ENCODE assay signal across 1 fruit fly cellular context in the genomic region with DNA sequence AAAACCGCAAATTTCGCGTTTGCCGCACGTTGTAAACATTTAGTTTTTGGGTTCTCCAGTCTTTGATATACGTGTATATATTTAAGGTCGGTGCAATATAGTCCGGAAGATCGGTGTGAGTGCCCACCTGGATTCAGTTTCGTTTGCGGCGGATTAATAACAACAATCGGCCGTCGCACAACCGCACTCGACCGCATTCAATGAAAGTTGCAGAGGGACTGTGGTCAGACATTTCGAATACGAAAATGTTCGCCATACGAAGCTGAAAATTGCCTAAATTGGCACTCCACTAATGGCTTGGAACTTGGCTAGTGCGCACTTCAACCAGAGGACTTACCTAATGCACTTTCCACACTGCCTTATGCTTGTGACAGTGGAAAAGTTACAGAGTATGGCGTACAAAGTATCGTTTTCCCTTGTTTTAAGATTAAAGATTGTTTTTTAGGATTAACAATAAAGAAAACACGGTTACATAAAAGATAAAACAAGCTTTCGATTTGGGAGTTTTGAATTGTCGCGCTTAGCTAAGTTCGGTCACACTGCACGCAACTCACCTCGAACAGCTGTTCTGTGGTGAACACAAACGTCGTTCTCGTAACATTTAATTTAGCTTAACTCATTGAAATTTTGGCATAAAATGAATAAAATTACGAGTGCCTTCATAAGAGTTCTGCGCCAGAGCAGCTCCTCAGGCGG.
TF ChIP-seq lines count a peak whose summit lies in the region.

A gene (minus strand): TSS at position 223 of the 696 bp plus-strand sequence.
A gene (plus strand): TSS at position 525 of the 696 bp plus-strand sequence.

TF ChIP-seq in whole organism, embryonic, 481 proteins besides CTCF, POLR2A, EP300 and RAD21 (continued from another document and continues in another):
- peak; percentile 66 for TF ChIP-seq CG11456 (GFP tag; IDR thresholded peaks at IDR 0.05; lab: Robert Waterston, UW)
- no peak for TF ChIP-seq repo (GFP tag; optimal IDR thresholded peaks at IDR 0.05; lab: Kevin White, UChicago)
- peak; percentile 89 for TF ChIP-seq Deaf1 (tag; optimal IDR thresholded peaks at IDR 0.05; lab: Kevin White, UChicago)
- TF ChIP-seq salm (tag; optimal IDR thresholded peaks at IDR 0.05; lab: Kevin White, UChicago): peak; percentile 1
- peak; percentile 61 for TF ChIP-seq sug (tag; optimal IDR thresholded peaks at IDR 0.05; lab: Kevin White, UChicago)
- TF ChIP-seq Chrac-16 (GFP tag; optimal IDR thresholded peaks at IDR 0.05; lab: Kevin White, UChicago): no peak
- no peak for TF ChIP-seq Dip2 (GFP tag; IDR thresholded peaks at IDR 0.05; lab: Robert Waterston, UW)
- TF ChIP-seq CG10274 (GFP tag; optimal IDR thresholded peaks at IDR 0.05; lab: Kevin White, UChicago): no peak
- TF ChIP-seq CG10565 (GFP tag; optimal IDR thresholded peaks at IDR 0.05; lab: Kevin White, UChicago): no peak
- no peak for TF ChIP-seq CG4282 (GFP tag; optimal IDR thresholded peaks at IDR 0.05; lab: Kevin White, UChicago)
- 0 out of 2 replicates have a peak, but pooled peaks have one; percentile 9 for TF ChIP-seq CG32767 (GFP tag; IDR thresholded peaks at IDR 0.05; lab: Robert Waterston, UW)
- TF ChIP-seq HLH54F (GFP tag; optimal IDR thresholded peaks at IDR 0.05; lab: Kevin White, UChicago): peak; percentile 63
- TF ChIP-seq CG15696 (tag; optimal IDR thresholded peaks at IDR 0.05; lab: Kevin White, UChicago): peak; percentile 8
- TF ChIP-seq kay (GFP tag; optimal IDR thresholded peaks at IDR 0.05; lab: Kevin White, UChicago): no peak
- TF ChIP-seq Six4 (GFP tag; optimal IDR thresholded peaks at IDR 0.05; lab: Kevin White, UChicago): no peak
- peak; percentile 38 for TF ChIP-seq gro (GFP tag; optimal IDR thresholded peaks at IDR 0.05; lab: Kevin White, UChicago)
- TF ChIP-seq CG7357 (GFP tag; IDR thresholded peaks at IDR 0.05; lab: Robert Waterston, UW): peak; percentile 99
- no peak for TF ChIP-seq sisA (GFP tag; IDR thresholded peaks at IDR 0.05; lab: Robert Waterston, UW)
- TF ChIP-seq Hmr (GFP tag; optimal IDR thresholded peaks at IDR 0.05; lab: Kevin White, UChicago): peak; percentile 56
- TF ChIP-seq CG17829 (tag; optimal IDR thresholded peaks at IDR 0.05; lab: Kevin White, UChicago): peak; percentile 45
- no peak for TF ChIP-seq CG8281 (tag; optimal IDR thresholded peaks at IDR 0.05; lab: Kevin White, UChicago)
- no peak for TF ChIP-seq Rx (GFP tag; IDR thresholded peaks at IDR 0.05; lab: Robert Waterston, UW)
- no peak; the same call in 1 of the 2 replicates for TF ChIP-seq inv (GFP tag; IDR thresholded peaks at IDR 0.05; lab: Robert Waterston, UW; ENCODE audit: partially characterized antibody)
- TF ChIP-seq CG10366 (GFP tag; IDR thresholded peaks at IDR 0.05; lab: Robert Waterston, UW): no peak
- TF ChIP-seq lbe (GFP tag; optimal IDR thresholded peaks at IDR 0.05; lab: Kevin White, UChicago): no peak
- no peak for TF ChIP-seq CkIIα-i1 (GFP tag; IDR thresholded peaks at IDR 0.05; lab: Robert Waterston, UW)
- peak; percentile 80; the same call in 2 of the 3 replicates for TF ChIP-seq Dbx (GFP tag; IDR thresholded peaks at IDR 0.05; lab: Robert Waterston, UW)
- TF ChIP-seq mld (GFP tag; IDR thresholded peaks at IDR 0.05; lab: Robert Waterston, UW; ENCODE audit: partially characterized antibody): no peak
- no peak for TF ChIP-seq CG11085 (GFP tag; IDR thresholded peaks at IDR 0.05; lab: Robert Waterston, UW)
- TF ChIP-seq CG1792 (GFP tag; optimal IDR thresholded peaks at IDR 0.05; lab: Kevin White, UChicago): no peak
- TF ChIP-seq chinmo (GFP tag; IDR thresholded peaks at IDR 0.05; lab: Robert Waterston, UW; ENCODE audit: partially characterized antibody): peak; percentile 80
- TF ChIP-seq jigr1 (GFP tag; IDR thresholded peaks at IDR 0.05; lab: Robert Waterston, UW): no peak
- TF ChIP-seq so (GFP tag; IDR thresholded peaks at IDR 0.05; lab: Robert Waterston, UW): no peak
- no peak for TF ChIP-seq cwo (GFP tag; optimal IDR thresholded peaks at IDR 0.05; lab: Kevin White, UChicago)
- peak; percentile 19 for TF ChIP-seq Nf-YC (tag; optimal IDR thresholded peaks at IDR 0.05; lab: Kevin White, UChicago)
- no peak for TF ChIP-seq sima (GFP tag; optimal IDR thresholded peaks at IDR 0.05; lab: Kevin White, UChicago)
- TF ChIP-seq lilli (GFP tag; optimal IDR thresholded peaks at IDR 0.05; lab: Kevin White, UChicago): peak; percentile 51
- no peak for TF ChIP-seq bowl (GFP tag; IDR thresholded peaks at IDR 0.05; lab: Robert Waterston, UW)
- TF ChIP-seq CG5245 (GFP tag; optimal IDR thresholded peaks at IDR 0.05; lab: Kevin White, UChicago): no peak
- TF ChIP-seq CG13775 (GFP tag; optimal IDR thresholded peaks at IDR 0.05; lab: Kevin White, UChicago): no peak
- TF ChIP-seq CG9609 (GFP tag; optimal IDR thresholded peaks at IDR 0.05; lab: Kevin White, UChicago): peak; percentile 34
- TF ChIP-seq vnd (GFP tag; IDR thresholded peaks at IDR 0.05; lab: Robert Waterston, UW; ENCODE audit: partially characterized antibody): peak; percentile 24; the same call in 1 of the 3 replicates
- TF ChIP-seq zfh2 (GFP tag; optimal IDR thresholded peaks at IDR 0.05; lab: Kevin White, UChicago): peak; percentile 42
- no peak for TF ChIP-seq gcm (GFP tag; optimal IDR thresholded peaks at IDR 0.05; lab: Kevin White, UChicago)
- TF ChIP-seq ERR (GFP tag; optimal IDR thresholded peaks at IDR 0.05; lab: Kevin White, UChicago): peak; percentile 54
- 0 out of 2 replicates have a peak, but pooled peaks have one; percentile 29 for TF ChIP-seq Scr (GFP tag; IDR thresholded peaks at IDR 0.05; lab: Robert Waterston, UW; ENCODE audit: partially characterized antibody)
- peak; percentile 26 for TF ChIP-seq Xbp1 (GFP tag; optimal IDR thresholded peaks at IDR 0.05; lab: Kevin White, UChicago)
- no peak for TF ChIP-seq H15 (GFP tag; IDR thresholded peaks at IDR 0.05; lab: Robert Waterston, UW)
- TF ChIP-seq CG17612 (GFP tag; IDR thresholded peaks at IDR 0.05; lab: Robert Waterston, UW): no peak
- no peak for TF ChIP-seq CG10209 (GFP tag; optimal IDR thresholded peaks at IDR 0.05; lab: Kevin White, UChicago)
- peak; percentile 36 for TF ChIP-seq kah (GFP tag; optimal IDR thresholded peaks at IDR 0.05; lab: Kevin White, UChicago)
- TF ChIP-seq Oli (tag; optimal IDR thresholded peaks at IDR 0.05; lab: Kevin White, UChicago): no peak
- 0 out of 2 replicates have a peak, but pooled peaks have one; percentile 29 for TF ChIP-seq CG17328 (GFP tag; IDR thresholded peaks at IDR 0.05; lab: Robert Waterston, UW)
- TF ChIP-seq CG14710 (tag; optimal IDR thresholded peaks at IDR 0.05; lab: Kevin White, UChicago): peak; percentile 81
- peak; percentile 45 for TF ChIP-seq shn (GFP tag; optimal IDR thresholded peaks at IDR 0.05; lab: Kevin White, UChicago)
- TF ChIP-seq CG9932 (GFP tag; IDR thresholded peaks at IDR 0.05; lab: Robert Waterston, UW): peak; percentile 55
- no peak for TF ChIP-seq slou (GFP tag; optimal IDR thresholded peaks at IDR 0.05; lab: Kevin White, UChicago)
- TF ChIP-seq Lim3 (GFP tag; IDR thresholded peaks at IDR 0.05; lab: Robert Waterston, UW): no peak
- no peak for TF ChIP-seq unpg (GFP tag; optimal IDR thresholded peaks at IDR 0.05; lab: Kevin White, UChicago)
- TF ChIP-seq bsh (GFP tag; optimal IDR thresholded peaks at IDR 0.05; lab: Kevin White, UChicago): no peak
- no peak for TF ChIP-seq CG4404 (GFP tag; IDR thresholded peaks at IDR 0.05; lab: Robert Waterston, UW)
- TF ChIP-seq CG3281 (GFP tag; optimal IDR thresholded peaks at IDR 0.05; lab: Kevin White, UChicago): peak; percentile 9
- TF ChIP-seq seq (GFP tag; IDR thresholded peaks at IDR 0.05; lab: Robert Waterston, UW): no peak
- TF ChIP-seq ftz-f1 (GFP tag; optimal IDR thresholded peaks at IDR 0.05; lab: Kevin White, UChicago): peak; percentile 48
- TF ChIP-seq CG13424 (tag; optimal IDR thresholded peaks at IDR 0.05; lab: Kevin White, UChicago): peak; percentile 30
- TF ChIP-seq CG3847 (GFP tag; IDR thresholded peaks at IDR 0.05; lab: Robert Waterston, UW): peak; percentile 59
- peak; percentile 96 for TF ChIP-seq CG6654 (GFP tag; optimal IDR thresholded peaks at IDR 0.05; lab: Kevin White, UChicago)
- no peak for TF ChIP-seq sc (optimal IDR thresholded peaks at IDR 0.05; lab: Kevin White, UChicago)
- TF ChIP-seq sc (GFP tag; optimal IDR thresholded peaks at IDR 0.05; lab: Kevin White, UChicago): no peak
- TF ChIP-seq CG17912 (GFP tag; optimal IDR thresholded peaks at IDR 0.05; lab: Kevin White, UChicago): no peak
- peak; percentile 81 for TF ChIP-seq Ets97D (GFP tag; optimal IDR thresholded peaks at IDR 0.05; lab: Kevin White, UChicago)
- TF ChIP-seq CG13287 (GFP tag; IDR thresholded peaks at IDR 0.05; lab: Robert Waterston, UW; ENCODE audit: partially characterized antibody): peak; percentile 31; the same call in 1 of the 2 replicates
- TF ChIP-seq Dfd (GFP tag; optimal IDR thresholded peaks at IDR 0.05; lab: Kevin White, UChicago): peak in 1 of 2 experiments; percentile 44
- TF ChIP-seq Atf-2 (GFP tag; optimal IDR thresholded peaks at IDR 0.05; lab: Kevin White, UChicago): no peak
- no peak for TF ChIP-seq CG17359 (tag; optimal IDR thresholded peaks at IDR 0.05; lab: Kevin White, UChicago)
- peak; percentile 29 for TF ChIP-seq Camta (GFP tag; optimal IDR thresholded peaks at IDR 0.05; lab: Kevin White, UChicago)
- TF ChIP-seq CG10543 (GFP tag; optimal IDR thresholded peaks at IDR 0.05; lab: Kevin White, UChicago): peak; percentile 44
- peak; percentile 98 for TF ChIP-seq Sin3A (optimal IDR thresholded peaks at IDR 0.05; lab: Kevin White, UChicago)
- peak; percentile 40; the same call in 1 of the 3 replicates for TF ChIP-seq ase (GFP tag; IDR thresholded peaks at IDR 0.05; lab: Robert Waterston, UW)
- no peak; the same call in 2 of the 3 replicates for TF ChIP-seq B-H1 (GFP tag; IDR thresholded peaks at IDR 0.05; lab: Robert Waterston, UW)
- peak; percentile 78 for TF ChIP-seq chm (GFP tag; IDR thresholded peaks at IDR 0.05; lab: Robert Waterston, UW)
- TF ChIP-seq CG9727 (GFP tag; optimal IDR thresholded peaks at IDR 0.05; lab: Kevin White, UChicago): peak; percentile 33
- peak; percentile 43 for TF ChIP-seq Bdp1 (GFP tag; optimal IDR thresholded peaks at IDR 0.05; lab: Kevin White, UChicago)
- TF ChIP-seq Med (GFP tag; lab: Kevin White, UChicago): peak; percentile 93
- TF ChIP-seq toy (GFP tag; IDR thresholded peaks at IDR 0.05; lab: Robert Waterston, UW): no peak
- no peak for TF ChIP-seq CG18764 (GFP tag; optimal IDR thresholded peaks at IDR 0.05; lab: Kevin White, UChicago)
- TF ChIP-seq Hey (tag; optimal IDR thresholded peaks at IDR 0.05; lab: Kevin White, UChicago): no peak
- 0 out of 2 replicates have a peak, but pooled peaks have one; percentile 26 for TF ChIP-seq CG14014 (GFP tag; IDR thresholded peaks at IDR 0.05; lab: Robert Waterston, UW)
- TF ChIP-seq BEAF-32 (GFP tag; optimal IDR thresholded peaks at IDR 0.05; lab: Kevin White, UChicago): peak; percentile 61
- no peak for TF ChIP-seq CG31441 (GFP tag; IDR thresholded peaks at IDR 0.05; lab: Robert Waterston, UW)
- TF ChIP-seq CG15601 (tag; optimal IDR thresholded peaks at IDR 0.05; lab: Kevin White, UChicago): peak; percentile 79
- TF ChIP-seq Meics (GFP tag; optimal IDR thresholded peaks at IDR 0.05; lab: Kevin White, UChicago): no peak
- TF ChIP-seq CG31388 (GFP tag; optimal IDR thresholded peaks at IDR 0.05; lab: Kevin White, UChicago): no peak
- no peak for TF ChIP-seq D19B (GFP tag; optimal IDR thresholded peaks at IDR 0.05; lab: Kevin White, UChicago)
- TF ChIP-seq CG11560 (tag; IDR thresholded peaks at IDR 0.05; lab: Robert Waterston, UW): no peak
- TF ChIP-seq bigmax (GFP tag; optimal IDR thresholded peaks at IDR 0.05; lab: Kevin White, UChicago): no peak
- TF ChIP-seq rib (GFP tag; IDR thresholded peaks at IDR 0.05; lab: Robert Waterston, UW): peak; percentile 89
- TF ChIP-seq TFAM (GFP tag; optimal IDR thresholded peaks at IDR 0.05; lab: Kevin White, UChicago): no peak
- peak; percentile 65 for TF ChIP-seq Rfx (GFP tag; IDR thresholded peaks at IDR 0.05; lab: Robert Waterston, UW)
- TF ChIP-seq sna (GFP tag; IDR thresholded peaks at IDR 0.05; lab: Robert Waterston, UW; ENCODE audit: partially characterized antibody): no peak
- TF ChIP-seq CG11504 (tag; optimal IDR thresholded peaks at IDR 0.05; lab: Kevin White, UChicago): peak; percentile 78
- peak; percentile 99 for TF ChIP-seq CG9797 (GFP tag; optimal IDR thresholded peaks at IDR 0.05; lab: Kevin White, UChicago)
- TF ChIP-seq exex (tag; optimal IDR thresholded peaks at IDR 0.05; lab: Kevin White, UChicago): peak; percentile 19
- peak; percentile 55 for TF ChIP-seq Dad (GFP tag; optimal IDR thresholded peaks at IDR 0.05; lab: Kevin White, UChicago)
- no peak for TF ChIP-seq CG14667 (GFP tag; IDR thresholded peaks at IDR 0.05; lab: Robert Waterston, UW)
- TF ChIP-seq caup (GFP tag; optimal IDR thresholded peaks at IDR 0.05; lab: Kevin White, UChicago; ENCODE audit: severe bottlenecking): peak; percentile 37
- TF ChIP-seq HHEX (GFP tag; optimal IDR thresholded peaks at IDR 0.05; lab: Kevin White, UChicago): peak; percentile 12
- TF ChIP-seq dysf (GFP tag; IDR thresholded peaks at IDR 0.05; lab: Robert Waterston, UW): 0 out of 3 replicates have a peak, but pooled peaks have one; percentile 28
- no peak for TF ChIP-seq trh (GFP tag; optimal IDR thresholded peaks at IDR 0.05; lab: Kevin White, UChicago)
- TF ChIP-seq lab (GFP tag; optimal IDR thresholded peaks at IDR 0.05; lab: Kevin White, UChicago): peak; percentile 46
- no peak for TF ChIP-seq en (GFP tag; optimal IDR thresholded peaks at IDR 0.05; lab: Kevin White, UChicago)
- TF ChIP-seq Gug (GFP tag; IDR thresholded peaks at IDR 0.05; lab: Robert Waterston, UW): peak; percentile 46; the same call in 1 of the 4 replicates
- TF ChIP-seq CG32532 (GFP tag; IDR thresholded peaks at IDR 0.05; lab: Robert Waterston, UW): peak; percentile 51; the same call in 1 of the 2 replicates
- peak; percentile 97 for TF ChIP-seq gfzf (GFP tag; optimal IDR thresholded peaks at IDR 0.05; lab: Kevin White, UChicago)
- no peak for TF ChIP-seq Hr39 (optimal IDR thresholded peaks at IDR 0.05; lab: Kevin White, UChicago)
- peak; percentile 15 for TF ChIP-seq abd-A (tag; optimal IDR thresholded peaks at IDR 0.05; lab: Kevin White, UChicago)
- peak; percentile 39 for TF ChIP-seq gem (tag; optimal IDR thresholded peaks at IDR 0.05; lab: Kevin White, UChicago)
- peak; percentile 49; the same call in 2 of the 3 replicates for TF ChIP-seq ci (GFP tag; IDR thresholded peaks at IDR 0.05; lab: Robert Waterston, UW)
- no peak for TF ChIP-seq CG10462 (GFP tag; optimal IDR thresholded peaks at IDR 0.05; lab: Kevin White, UChicago)
- TF ChIP-seq ham (GFP tag; IDR thresholded peaks at IDR 0.05; lab: Robert Waterston, UW): no peak
- peak in 1 of 2 experiments; percentile 90 for TF ChIP-seq insv (GFP tag; optimal IDR thresholded peaks at IDR 0.05; lab: Kevin White, UChicago)
- peak; percentile 34 for TF ChIP-seq bab2 (GFP tag; optimal IDR thresholded peaks at IDR 0.05; lab: Kevin White, UChicago)
